Worm (Caenorhabditis elegans): ENCODE results near the gene srt-67.

- TF ChIP-seq F13C5.2 (tag; optimal IDR thresholded peaks at IDR 0.05) (no peak), hnd-1 (tag; optimal IDR thresholded peaks at IDR 0.05) (no peak), ceh-36 (tag; optimal IDR thresholded peaks at IDR 0.05) (no peak), ama-1 (optimal IDR thresholded peaks at IDR 0.05) (no peak), hmbx-1 (tag; optimal IDR thresholded peaks at IDR 0.05) (no peak), ets-7 (tag; optimal IDR thresholded peaks at IDR 0.05) (no peak), sea-1 (GFP tag; conservative IDR thresholded peaks at IDR 0.05) (no peak), tra-4 (tag; optimal IDR thresholded peaks at IDR 0.05) (no peak), aly-1 (tag; optimal IDR thresholded peaks at IDR 0.05) (no peak)
Observed at ce11 chrV:5301226-5301625, 44.0 kb upstream of the srt-67 start.
